Worm (Caenorhabditis elegans) whole organism, midembryonic: ENCODE measurements around the gene F09C6.12.

Source experiments
- cog-1 ChIP-seq: sonication (generic microtip); optimal IDR thresholded peaks from 2 replicates; lab custom pipeline; 2016; ENCODE audit warnings: missing genetic modification characterization, missing compliant biosample characterization
- flt-1 ChIP-seq: fragments of 200-800 bp; sonication (Bioruptor generic); IDR thresholded peaks from 2 replicates; pipeline ENCODE4 v1.3.6; 2022; ENCODE audit warnings: missing genetic modification characterization, missing compliant biosample characterization
- med-1 ChIP-seq: sonication (generic microtip); optimal IDR thresholded peaks from 2 replicates; lab custom pipeline; 2017; ENCODE audit warnings: missing genetic modification characterization, mild to moderate bottlenecking, missing compliant biosample characterization, antibody characterized with exemption, missing genetic modification reagents; ENCODE audit not compliant: insufficient read depth
- ref-1 ChIP-seq: fragments of 200-800 bp; sonication (Bioruptor generic); conservative IDR thresholded peaks from 2 replicates; pipeline ENCODE4 v1.3.6; 2022; ENCODE audit warnings: missing genetic modification reagents, missing genetic modification characterization, missing compliant biosample characterization

DNA sequence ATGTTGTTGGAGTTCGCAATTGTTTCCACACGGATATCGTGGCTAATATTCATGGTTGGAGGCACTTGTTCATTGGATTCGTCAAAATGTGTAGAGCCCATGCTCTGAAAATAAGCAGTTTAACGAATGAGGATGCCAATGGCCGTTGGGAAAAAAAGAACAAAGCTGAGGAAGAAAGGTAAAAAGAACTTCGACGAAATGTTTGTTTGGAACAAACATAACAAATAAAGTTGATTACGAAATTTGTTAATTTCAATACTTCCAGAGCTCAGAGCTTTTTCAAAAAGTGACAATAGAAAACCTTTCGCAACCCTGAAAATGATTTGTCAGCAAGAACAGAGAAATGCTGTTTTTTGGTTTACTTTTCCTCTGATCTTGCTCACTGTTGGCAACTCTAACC is 2.6 kb upstream of the F09C6.12 start, which contains the start of gene F09C6.3:
- TF ChIP-seq flt-1 (no peak), ref-1 (GFP tag; lab: Robert Waterston, UW) (no peak), med-1 (no peak), cog-1 (no peak)
